Worm (Caenorhabditis elegans) whole organism, L1 larva: ENCODE data around the gene C32H11.4.
A peak's percentile ranks its signal among the peaks of the same experiment; 100 is the strongest.

Source experiments
- aha-1 ChIP-seq: fragments of 150-350 bp; optimal IDR thresholded peaks from 2 replicates; lab custom pipeline; 2014; ENCODE audit warnings: missing biosample characterization, missing genetic modification characterization
- alr-1 ChIP-seq: fragments of 200-800 bp; sonication (Bioruptor generic); optimal IDR thresholded peaks from 2 replicates; lab custom pipeline; 2018; ENCODE audit warnings: borderline replicate concordance, mild to moderate bottlenecking, missing genetic modification characterization, missing compliant biosample characterization
- aly-2 ChIP-seq: fragments of 150-350 bp; optimal IDR thresholded peaks from 2 replicates; lab custom pipeline; 2014; ENCODE audit warnings: missing biosample characterization, missing genetic modification characterization
- efl-1 ChIP-seq, 4 experiments: fragments of 150-350 bp; optimal IDR thresholded peaks in 3 of 4; peaks in 1 of 4; 1 replicate in 1 of 4; 2 replicates in 3 of 4; lab custom pipeline; 2014; ENCODE audit warnings: missing biosample characterization in 2 of 4, missing genetic modification characterization in 2 of 4, missing genetic modification reagents in 2 of 4
- egl-27 ChIP-seq, 2 experiments: fragments of 150-350 bp in 1 of 2; sonication (generic microtip); optimal IDR thresholded peaks; 3 replicates each; lab custom pipeline; 2017 to 2018; ENCODE audit warnings: missing biosample characterization in 2 of 2, missing genetic modification characterization in 2 of 2, missing genetic modification reagents in 2 of 2
- elt-2 ChIP-seq: sonication (generic microtip); optimal IDR thresholded peaks from 2 replicates; lab custom pipeline; 2016; ENCODE audit warnings: missing genetic modification characterization, mild to moderate bottlenecking, inconsistent platforms, missing compliant biosample characterization, missing genetic modification reagents
- fkh-8 ChIP-seq: sonication (generic microtip); optimal IDR thresholded peaks from 2 replicates; lab custom pipeline; 2016; ENCODE audit warnings: mild to moderate bottlenecking, missing genetic modification characterization, missing compliant biosample characterization
- grh-1 ChIP-seq: fragments of 200-800 bp; sonication (Bioruptor generic); IDR thresholded peaks from 2 replicates; pipeline ENCODE4 v1.3.6; 2022; ENCODE audit warnings: missing genetic modification reagents, missing genetic modification characterization, missing compliant biosample characterization
- lin-39 ChIP-seq: fragments of 150-350 bp; optimal IDR thresholded peaks from 2 replicates; lab custom pipeline; 2014; ENCODE audit warnings: missing biosample characterization, missing genetic modification reagents, missing genetic modification characterization
- nhr-19 ChIP-seq: fragments of 200-800 bp; sonication (Bioruptor generic); conservative IDR thresholded peaks from 2 replicates; pipeline ENCODE4 v1.3.6; 2022; ENCODE audit warnings: missing genetic modification characterization, missing compliant biosample characterization
- nhr-237 ChIP-seq: fragments of 150-350 bp; optimal IDR thresholded peaks from 2 replicates; lab custom pipeline; 2014; ENCODE audit warnings: missing biosample characterization, missing genetic modification characterization
- nhr-28 ChIP-seq: fragments of 150-350 bp; optimal IDR thresholded peaks from 2 replicates; lab custom pipeline; 2014; ENCODE audit warnings: missing biosample characterization, missing genetic modification characterization
- nhr-76 ChIP-seq: sonication (generic microtip); optimal IDR thresholded peaks from 2 replicates; lab custom pipeline; 2017; ENCODE audit warnings: missing biosample characterization, missing genetic modification characterization
- nhr-90 ChIP-seq: sonication (generic microtip); optimal IDR thresholded peaks from 2 replicates; lab custom pipeline; 2016; ENCODE audit warnings: mild to moderate bottlenecking, missing genetic modification characterization, missing compliant biosample characterization; ENCODE audit not compliant: poor library complexity
- pag-3 ChIP-seq: sonication (generic microtip); optimal IDR thresholded peaks from 2 replicates; lab custom pipeline; 2017; ENCODE audit warnings: missing genetic modification characterization, mild to moderate bottlenecking, missing compliant biosample characterization, antibody characterized with exemption, borderline replicate concordance; ENCODE audit not compliant: insufficient read depth
- pqm-1 ChIP-seq: sonication (generic microtip); optimal IDR thresholded peaks from 3 replicates; lab custom pipeline; 2017; ENCODE audit warnings: missing biosample characterization, missing genetic modification characterization
- skn-1 ChIP-seq: fragments of 150-350 bp; optimal IDR thresholded peaks from 2 replicates; lab custom pipeline; 2014; ENCODE audit warnings: missing biosample characterization, missing genetic modification characterization
- unc-130 ChIP-seq: fragments of 150-350 bp; optimal IDR thresholded peaks from 2 replicates; lab custom pipeline; 2017; ENCODE audit warnings: missing biosample characterization, missing genetic modification characterization, inconsistent platforms
- unc-98 ChIP-seq: fragments of 200-800 bp; sonication (Bioruptor generic); IDR thresholded peaks from 2 replicates; pipeline ENCODE4 v1.3.6; 2022; ENCODE audit warnings: missing genetic modification characterization, missing compliant biosample characterization
- xbp-1 ChIP-seq: sonication (generic microtip); optimal IDR thresholded peaks from 2 replicates; lab custom pipeline; 2016; ENCODE audit warnings: missing genetic modification characterization, missing compliant biosample characterization

The C32H11.4 gene

ce11 chrIV:12969141-12969540 lies 48.1 kb downstream of the C32H11.4 start, which contains the start of gene F55G11.2:
TSS of gene F55G11.2 (minus strand) at chrIV:12969289.
- TF ChIP-seq nhr-237 (tag; lab: Kevin White, UChicago): no peak
- TF ChIP-seq skn-1 (tag; lab: Kevin White, UChicago): peak; percentile 6
- TF ChIP-seq pqm-1 (tag; lab: Kevin White, UChicago): no peak
- no peak for TF ChIP-seq pag-3
- no peak for TF ChIP-seq nhr-90 (tag; lab: Kevin White, UChicago)
- no peak for TF ChIP-seq nhr-19 (GFP tag; lab: Robert Waterston, UW)
- TF ChIP-seq grh-1 (GFP tag; lab: Robert Waterston, UW): no peak
- no peak for TF ChIP-seq efl-1 (optimal IDR thresholded peaks at IDR 0.05; lab: Kevin White, UChicago)
- TF ChIP-seq efl-1 (GFP tag; optimal IDR thresholded peaks at IDR 0.05 in 1 of 2; lab: Kevin White, UChicago): peak in 1 of 2 experiments; percentile 87
- no peak for TF ChIP-seq unc-98 (GFP tag; lab: Robert Waterston, UW)
- TF ChIP-seq elt-2 (tag; lab: Kevin White, UChicago): peak; percentile 86
- TF ChIP-seq alr-1 (tag; lab: Kevin White, UChicago): no peak
- TF ChIP-seq aly-2 (tag; lab: Kevin White, UChicago): no peak
- no peak for TF ChIP-seq nhr-28 (tag; lab: Kevin White, UChicago)
- TF ChIP-seq aha-1 (tag; lab: Kevin White, UChicago): no peak
- no peak for TF ChIP-seq xbp-1

ce11 chrIV:12971994-12972520 lies 51.0 kb downstream of the C32H11.4 start:
- no peak for TF ChIP-seq nhr-76 (tag; lab: Kevin White, UChicago)
- TF ChIP-seq elt-2 (tag; lab: Kevin White, UChicago): peak; percentile 93
- TF ChIP-seq, all 84 proteins: peak for 1

ce11 chrIV:12972780-12973179 lies 51.7 kb downstream of the C32H11.4 start:
- TF ChIP-seq egl-27 (tag; optimal IDR thresholded peaks at IDR 0.05; lab: Kevin White, UChicago): no peak
- no peak for TF ChIP-seq unc-130 (tag; lab: Kevin White, UChicago)
- no peak for TF ChIP-seq fkh-8 (tag; lab: Kevin White, UChicago)
- no peak for TF ChIP-seq lin-39 (tag; lab: Kevin White, UChicago)
- no peak for TF ChIP-seq aly-2 (tag; lab: Kevin White, UChicago)
- no peak for TF ChIP-seq grh-1 (GFP tag; lab: Robert Waterston, UW)
